Worm (Caenorhabditis elegans) whole organism, late embryonic: ENCODE data around the gene K10H10.5.

Experiments used
- C08G9.2 ChIP-seq: sonication (generic microtip); optimal IDR thresholded peaks from 2 replicates; lab custom pipeline; 2016; ENCODE audit warnings: mild to moderate bottlenecking, missing genetic modification characterization, moderate library complexity, missing compliant biosample characterization
- F13H6.1 ChIP-seq: sonication (generic microtip); optimal IDR thresholded peaks from 2 replicates; lab custom pipeline; 2016; ENCODE audit warnings: missing genetic modification characterization, missing compliant biosample characterization
- ahr-1 ChIP-seq: sonication (generic microtip); optimal IDR thresholded peaks from 2 replicates; lab custom pipeline; 2016; ENCODE audit warnings: missing genetic modification characterization, missing compliant biosample characterization
- ceh-14 ChIP-seq: sonication (generic microtip); optimal IDR thresholded peaks from 2 replicates; lab custom pipeline; 2016; ENCODE audit warnings: missing genotype, missing genetic modification characterization, missing compliant biosample characterization
- ceh-18 ChIP-seq: sonication (generic microtip); optimal IDR thresholded peaks from 2 replicates; lab custom pipeline; 2016; ENCODE audit warnings: missing genetic modification characterization, missing compliant biosample characterization
- ceh-19 ChIP-seq: fragments of 200-800 bp; sonication (Bioruptor generic); optimal IDR thresholded peaks from 2 replicates; lab custom pipeline; 2018; ENCODE audit warnings: mild to moderate bottlenecking, missing genetic modification characterization, missing compliant biosample characterization
- ceh-2 ChIP-seq: sonication (generic microtip); optimal IDR thresholded peaks from 2 replicates; lab custom pipeline; 2016; ENCODE audit warnings: missing genotype, missing genetic modification characterization, missing compliant biosample characterization
- ceh-30 ChIP-seq: fragments of 150-350 bp; optimal IDR thresholded peaks from 2 replicates; lab custom pipeline; 2014; ENCODE audit warnings: missing biosample characterization, missing genetic modification characterization
- ceh-31 ChIP-seq: sonication (generic microtip); optimal IDR thresholded peaks from 2 replicates; lab custom pipeline; 2016; ENCODE audit warnings: missing genetic modification characterization, missing compliant biosample characterization
- ceh-48 ChIP-seq: sonication (generic microtip); optimal IDR thresholded peaks from 2 replicates; lab custom pipeline; 2016; ENCODE audit warnings: missing genetic modification characterization, inconsistent platforms, missing compliant biosample characterization
- ceh-6 ChIP-seq: fragments of 200-800 bp; sonication (Bioruptor generic); optimal IDR thresholded peaks from 2 replicates; lab custom pipeline; 2018; ENCODE audit warnings: mild to moderate bottlenecking, missing genetic modification characterization, missing compliant biosample characterization
- ceh-9 ChIP-seq: sonication (generic microtip); optimal IDR thresholded peaks from 2 replicates; lab custom pipeline; 2016; ENCODE audit warnings: mild to moderate bottlenecking, missing genetic modification characterization, inconsistent platforms, missing compliant biosample characterization
- dve-1 ChIP-seq: sonication (generic microtip); optimal IDR thresholded peaks from 2 replicates; lab custom pipeline; 2017; ENCODE audit warnings: antibody characterized with exemption, mild to moderate bottlenecking, missing genetic modification characterization, missing compliant biosample characterization
- elt-2 ChIP-seq: sonication (generic microtip); optimal IDR thresholded peaks from 2 replicates; lab custom pipeline; 2016; ENCODE audit warnings: missing genetic modification reagents, missing genetic modification characterization, missing compliant biosample characterization
- elt-4 ChIP-seq: sonication (generic microtip); optimal IDR thresholded peaks from 2 replicates; lab custom pipeline; 2016; ENCODE audit warnings: missing genetic modification characterization, missing compliant biosample characterization
- ets-4 ChIP-seq: sonication (generic microtip); optimal IDR thresholded peaks from 2 replicates; lab custom pipeline; 2016; ENCODE audit warnings: missing genetic modification characterization, missing compliant biosample characterization
- eyg-1 ChIP-seq: sonication (generic microtip); optimal IDR thresholded peaks from 2 replicates; lab custom pipeline; 2016; ENCODE audit warnings: missing genotype, missing genetic modification characterization, missing compliant biosample characterization
- fax-1 ChIP-seq: sonication (generic microtip); optimal IDR thresholded peaks from 2 replicates; lab custom pipeline; 2016; ENCODE audit warnings: missing genotype, missing genetic modification characterization, missing compliant biosample characterization
- fkh-10 ChIP-seq: fragments of 150-350 bp; optimal IDR thresholded peaks from 2 replicates; lab custom pipeline; 2014; ENCODE audit warnings: missing biosample characterization, missing genetic modification reagents, missing genetic modification characterization
- hlh-15 ChIP-seq: sonication (generic microtip); optimal IDR thresholded peaks from 2 replicates; lab custom pipeline; 2016; ENCODE audit warnings: missing genetic modification characterization, missing compliant biosample characterization
- hlh-6 ChIP-seq: sonication (generic microtip); optimal IDR thresholded peaks from 2 replicates; lab custom pipeline; 2016; ENCODE audit warnings: missing genotype, missing genetic modification characterization, missing compliant biosample characterization
- hlh-8 ChIP-seq: sonication (generic microtip); optimal IDR thresholded peaks from 2 replicates; lab custom pipeline; 2016; ENCODE audit warnings: missing genotype, missing genetic modification characterization, missing compliant biosample characterization
- lim-6 ChIP-seq: sonication (generic microtip); optimal IDR thresholded peaks from 2 replicates; lab custom pipeline; 2016; ENCODE audit warnings: missing genetic modification characterization, missing compliant biosample characterization
- lin-11 ChIP-seq: fragments of 200-800 bp; sonication (Bioruptor generic); optimal IDR thresholded peaks from 2 replicates; lab custom pipeline; 2018; ENCODE audit warnings: mild to moderate bottlenecking, missing genetic modification characterization, missing compliant biosample characterization
- madf-2 ChIP-seq: sonication (generic microtip); optimal IDR thresholded peaks from 2 replicates; lab custom pipeline; 2017; ENCODE audit warnings: missing genetic modification characterization, missing compliant biosample characterization
- npax-4 ChIP-seq: sonication (generic microtip); optimal IDR thresholded peaks from 2 replicates; lab custom pipeline; 2016; ENCODE audit warnings: missing genetic modification characterization, missing compliant biosample characterization
- pag-3 ChIP-seq: sonication (generic microtip); optimal IDR thresholded peaks from 2 replicates; lab custom pipeline; 2016; ENCODE audit warnings: missing compliant biosample characterization, missing genetic modification characterization, borderline replicate concordance
- pha-2 ChIP-seq: sonication (generic microtip); optimal IDR thresholded peaks from 2 replicates; lab custom pipeline; 2017; ENCODE audit warnings: mild to moderate bottlenecking, missing genetic modification characterization, missing compliant biosample characterization
- pqm-1 ChIP-seq: sonication (generic microtip); optimal IDR thresholded peaks from 2 replicates; lab custom pipeline; 2016; ENCODE audit warnings: missing genetic modification characterization, missing compliant biosample characterization
- pros-1 ChIP-seq: fragments of 150-350 bp; optimal IDR thresholded peaks from 2 replicates; lab custom pipeline; 2014; ENCODE audit warnings: missing biosample characterization, missing genetic modification reagents, missing genetic modification characterization
- ref-2 ChIP-seq: sonication (generic microtip); optimal IDR thresholded peaks from 2 replicates; lab custom pipeline; 2016; ENCODE audit warnings: missing genetic modification characterization, missing compliant biosample characterization
- sox-2 ChIP-seq: fragments of 200-800 bp; sonication (Bioruptor generic); IDR thresholded peaks from 2 replicates; pipeline ENCODE4 v1.3.6; 2022; ENCODE audit warnings: missing genetic modification reagents, missing genetic modification characterization, missing compliant biosample characterization
- sox-4 ChIP-seq: sonication (generic microtip); optimal IDR thresholded peaks from 2 replicates; lab custom pipeline; 2017; ENCODE audit warnings: mild to moderate bottlenecking, missing genetic modification characterization, inconsistent platforms, missing compliant biosample characterization
- syd-9 ChIP-seq: sonication (generic microtip); optimal IDR thresholded peaks from 2 replicates; lab custom pipeline; 2016; ENCODE audit warnings: mild to moderate bottlenecking, missing genetic modification characterization, moderate library complexity, missing compliant biosample characterization
- ttx-3 ChIP-seq: sonication (generic microtip); optimal IDR thresholded peaks from 2 replicates; lab custom pipeline; 2016; ENCODE audit warnings: missing genetic modification reagents, missing genetic modification characterization, missing compliant biosample characterization
- unc-3 ChIP-seq, 2 experiments: fragments of 200-800 bp in 1 of 2; sonication (Bioruptor generic) in 1 of 2; sonication (generic microtip) in 1 of 2; conservative IDR thresholded peaks in 1 of 2; optimal IDR thresholded peaks in 1 of 2; 2 replicates each; pipeline versions ENCODE4 v1.3.6 to Lab custom; 2016 to 2022; ENCODE audit warnings: missing compliant biosample characterization in 2 of 2, missing genetic modification characterization in 2 of 2, missing genetic modification reagents in 1 of 2
- unc-42 ChIP-seq: sonication (generic microtip); optimal IDR thresholded peaks from 2 replicates; lab custom pipeline; 2016; ENCODE audit warnings: missing genotype, missing genetic modification characterization, missing compliant biosample characterization
- unc-55 ChIP-seq: sonication (generic microtip); optimal IDR thresholded peaks from 2 replicates; lab custom pipeline; 2017; ENCODE audit warnings: missing biosample characterization, missing genetic modification reagents, missing genetic modification characterization
- unc-86 ChIP-seq: sonication (generic microtip); optimal IDR thresholded peaks from 2 replicates; lab custom pipeline; 2016; ENCODE audit warnings: missing genetic modification characterization, missing compliant biosample characterization
- zip-5 ChIP-seq: sonication (generic microtip); optimal IDR thresholded peaks from 2 replicates; lab custom pipeline; 2016; ENCODE audit warnings: missing genetic modification characterization, missing compliant biosample characterization
- ztf-16 ChIP-seq: sonication (generic microtip); optimal IDR thresholded peaks from 2 replicates; lab custom pipeline; 2017; ENCODE audit warnings: missing genetic modification characterization, missing compliant biosample characterization

Gene K10H10.5

DNA sequence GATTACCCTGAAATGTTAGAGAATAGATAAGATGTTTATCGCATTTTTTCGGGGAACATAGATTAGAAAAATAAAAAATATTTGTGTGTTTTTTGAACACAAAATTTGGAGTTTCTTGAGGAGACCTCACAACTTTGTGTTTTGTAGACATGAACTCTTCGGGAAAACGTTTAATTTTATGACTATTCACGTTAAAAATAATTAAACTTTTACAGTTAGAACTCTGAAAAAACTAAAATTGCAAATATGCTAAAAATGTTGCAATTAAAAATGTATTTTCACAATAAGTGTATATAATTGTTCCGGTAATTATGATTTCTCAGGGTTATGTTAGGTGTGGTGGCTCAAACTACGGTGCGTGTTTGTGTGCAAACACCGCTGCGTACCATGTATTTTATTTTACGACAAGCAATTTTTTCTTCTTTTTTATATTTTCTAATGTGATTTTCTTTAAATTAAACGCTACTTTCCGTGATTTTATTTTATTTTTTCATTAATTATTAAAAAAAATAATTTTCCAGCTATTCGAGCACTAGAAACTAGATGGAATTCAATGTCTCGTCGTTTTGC, 26.8 kb downstream of the K10H10.5 start, which contains the start of the genes F57C2.5 and spat-1 (continued):
- no peak for TF ChIP-seq unc-3 (GFP tag; conservative IDR thresholded peaks at IDR 0.05; lab: Robert Waterston, UW)
- TF ChIP-seq unc-3 (tag; optimal IDR thresholded peaks at IDR 0.05; lab: Kevin White, UChicago), result peak; percentile 74
- peak; percentile 92 for TF ChIP-seq F13H6.1 (tag; lab: Kevin White, UChicago)
- TF ChIP-seq ets-4 (tag; lab: Kevin White, UChicago), result peak; percentile 97
- TF ChIP-seq ceh-14 (tag; lab: Kevin White, UChicago), result peak; percentile 97
- TF ChIP-seq ceh-30 (tag; lab: Kevin White, UChicago), result no peak
- peak; percentile 99 for TF ChIP-seq ceh-31 (tag; lab: Kevin White, UChicago)
- TF ChIP-seq npax-4, result peak; percentile 19
- peak; percentile 61 for TF ChIP-seq pha-2 (tag; lab: Kevin White, UChicago)
- no peak for TF ChIP-seq dve-1 (tag; lab: Kevin White, UChicago)
- no peak for TF ChIP-seq ceh-6 (GFP tag; lab: Kevin White, UChicago)
- TF ChIP-seq eyg-1 (tag; lab: Kevin White, UChicago), result peak; percentile 8
- TF ChIP-seq ceh-48 (tag; lab: Kevin White, UChicago), result no peak
- TF ChIP-seq elt-2, result peak; percentile 90
- TF ChIP-seq pqm-1 (tag; lab: Kevin White, UChicago), result peak; percentile 91
- no peak for TF ChIP-seq unc-55
- TF ChIP-seq unc-42 (tag; lab: Kevin White, UChicago), result peak; percentile 86
- TF ChIP-seq elt-4 (tag; lab: Kevin White, UChicago), result no peak
- TF ChIP-seq madf-2 (tag; lab: Kevin White, UChicago), result peak; percentile 6
- no peak for TF ChIP-seq fkh-10
- peak; percentile 96 for TF ChIP-seq ahr-1 (tag; lab: Kevin White, UChicago)
- TF ChIP-seq hlh-8 (tag; lab: Kevin White, UChicago), result peak; percentile 96
- TF ChIP-seq ztf-16 (tag; lab: Kevin White, UChicago), result peak; percentile 80
- TF ChIP-seq hlh-15 (tag; lab: Kevin White, UChicago), result peak; percentile 79
- peak; percentile 96 for TF ChIP-seq ref-2 (tag; lab: Kevin White, UChicago)
- peak; percentile 94 for TF ChIP-seq C08G9.2
- TF ChIP-seq ceh-2 (tag; lab: Kevin White, UChicago), result peak; percentile 96
- TF ChIP-seq ceh-18 (tag; lab: Kevin White, UChicago), result peak; percentile 70
- peak; percentile 81 for TF ChIP-seq unc-86 (tag; lab: Kevin White, UChicago)
- no peak for TF ChIP-seq ceh-9 (tag; lab: Kevin White, UChicago)
- TF ChIP-seq ceh-19, result peak; percentile 64
- TF ChIP-seq pag-3 (tag; lab: Kevin White, UChicago), result peak; percentile 79
- peak; percentile 49 for TF ChIP-seq ttx-3 (tag; lab: Kevin White, UChicago)
- TF ChIP-seq sox-4 (tag; lab: Kevin White, UChicago), result no peak
- TF ChIP-seq fax-1 (tag; lab: Kevin White, UChicago), result peak; percentile 94
- no peak for TF ChIP-seq lin-11 (tag; lab: Kevin White, UChicago)
- no peak for TF ChIP-seq pros-1 (tag; lab: Kevin White, UChicago)
- TF ChIP-seq sox-2 (GFP tag; lab: Robert Waterston, UW), result no peak
- peak; percentile 96 for TF ChIP-seq zip-5 (tag; lab: Kevin White, UChicago)
- peak; percentile 93 for TF ChIP-seq lim-6

- TF ChIP-seq fkh-10 (no peak), syd-9 (tag; lab: Kevin White, UChicago) (no peak), ceh-2 (tag; lab: Kevin White, UChicago) (no peak), zip-5 (tag; lab: Kevin White, UChicago) (no peak), sox-2 (GFP tag; lab: Robert Waterston, UW) (no peak), hlh-6 (tag; lab: Kevin White, UChicago) (no peak), unc-42 (tag; lab: Kevin White, UChicago) (no peak), madf-2 (tag; lab: Kevin White, UChicago) (no peak)
Measured at ce11 chrII:14534000-14534399, 32.5 kb downstream of the K10H10.5 start, which contains the start of gene C04H5.1. Gene C04H5.1 (plus strand): TSS chrII:14534300.
